Worm (Caenorhabditis elegans) whole organism, L4 larva: Measurements from ENCODE around the gene sec-6.

Experiments
- F26F4.8 ChIP-seq: fragments of 200-800 bp; sonication (Bioruptor generic); conservative IDR thresholded peaks from 2 replicates; pipeline ENCODE4 v1.3.6; 2022; ENCODE audit warnings: missing genetic modification characterization, missing compliant biosample characterization
- F37D6.2 ChIP-seq: sonication (generic microtip); optimal IDR thresholded peaks from 2 replicates; lab custom pipeline; 2016; ENCODE audit warnings: mild to moderate bottlenecking, missing genetic modification characterization, missing compliant biosample characterization
- Y48G9A.11 ChIP-seq: fragments of 200-800 bp; sonication (Bioruptor generic); IDR thresholded peaks from 2 replicates; pipeline ENCODE4 v1.3.6; 2022; ENCODE audit warnings: missing genetic modification reagents, missing genetic modification characterization, missing compliant biosample characterization
- ZK337.2 ChIP-seq: fragments of 200-800 bp; sonication (Bioruptor generic); IDR thresholded peaks from 2 replicates; pipeline ENCODE4 v1.3.6; 2022; ENCODE audit warnings: missing genetic modification reagents, missing genetic modification characterization, missing compliant biosample characterization
- aha-1 ChIP-seq: fragments of 150-350 bp; peaks from one replicate; lab custom pipeline; 2014; ENCODE audit warnings: missing biosample characterization, missing genetic modification characterization
- arid-1 ChIP-seq: fragments of 200-800 bp; sonication (Bioruptor generic); conservative IDR thresholded peaks from 2 replicates; pipeline ENCODE4 v1.3.6; 2022; ENCODE audit warnings: missing genetic modification reagents, missing genetic modification characterization, missing compliant biosample characterization
- attf-4 ChIP-seq: sonication (generic microtip); optimal IDR thresholded peaks from 3 replicates; lab custom pipeline; 2017; ENCODE audit warnings: missing biosample characterization, missing genetic modification characterization
- ceh-62 ChIP-seq: sonication (generic microtip); optimal IDR thresholded peaks from 2 replicates; lab custom pipeline; 2017; ENCODE audit warnings: missing biosample characterization, missing genetic modification characterization
- ces-1 ChIP-seq: fragments of 150-350 bp; sonication (generic microtip); optimal IDR thresholded peaks from 4 replicates; lab custom pipeline; 2014; ENCODE audit warnings: missing biosample characterization, missing genetic modification reagents, missing genetic modification characterization
- daf-16 ChIP-seq, 3 experiments: sonication (generic microtip); optimal IDR thresholded peaks; 2 replicates each; lab custom pipeline; 2016 to 2017; ENCODE audit warnings: missing genetic modification characterization in 3 of 3, missing genetic modification reagents in 3 of 3, mild to moderate bottlenecking in 2 of 3, missing compliant biosample characterization in 2 of 3, missing biosample characterization in 1 of 3, moderate library complexity in 1 of 3
- dmd-9 ChIP-seq: fragments of 200-800 bp; sonication (Bioruptor generic); IDR thresholded peaks from 2 replicates; pipeline ENCODE4 v1.3.6; 2022; ENCODE audit warnings: missing genetic modification reagents, missing genetic modification characterization, missing compliant biosample characterization
- egl-27 ChIP-seq: sonication (generic microtip); optimal IDR thresholded peaks from 3 replicates; lab custom pipeline; 2017; ENCODE audit warnings: missing biosample characterization, missing genetic modification reagents, missing genetic modification characterization
- fkh-10 ChIP-seq: fragments of 150-350 bp; optimal IDR thresholded peaks from 2 replicates; lab custom pipeline; 2014; ENCODE audit warnings: missing biosample characterization, missing genetic modification reagents, missing genetic modification characterization
- fos-1 ChIP-seq: fragments of 150-350 bp; optimal IDR thresholded peaks from 2 replicates; lab custom pipeline; 2014; ENCODE audit warnings: missing biosample characterization, missing genetic modification characterization
- hlh-30 ChIP-seq: sonication (generic microtip); optimal IDR thresholded peaks from 2 replicates; lab custom pipeline; 2017; ENCODE audit warnings: antibody characterized with exemption, mild to moderate bottlenecking, missing genetic modification characterization, missing compliant biosample characterization; ENCODE audit not compliant: insufficient read depth
- hmg-1.1 ChIP-seq: fragments of 200-800 bp; sonication (Bioruptor generic); IDR thresholded peaks from 2 replicates; pipeline ENCODE4 v1.3.6; 2022; ENCODE audit warnings: missing genetic modification reagents, missing genetic modification characterization, missing compliant biosample characterization
- jun-1 ChIP-seq: fragments of 150-350 bp; optimal IDR thresholded peaks from 2 replicates; lab custom pipeline; 2014; ENCODE audit warnings: missing biosample characterization, missing genetic modification reagents, missing genetic modification characterization
- lim-7 ChIP-seq: fragments of 200-800 bp; sonication (Bioruptor generic); IDR thresholded peaks from 2 replicates; pipeline ENCODE4 v1.3.6; 2022; ENCODE audit warnings: missing genetic modification characterization, missing compliant biosample characterization
- lin-15B ChIP-seq: fragments of 150-350 bp; sonication (generic microtip); optimal IDR thresholded peaks from 3 replicates; lab custom pipeline; 2014; ENCODE audit warnings: missing biosample characterization, missing genetic modification characterization
- lin-38 ChIP-seq: fragments of 200-800 bp; sonication (Bioruptor generic); IDR thresholded peaks from 2 replicates; pipeline ENCODE4 v1.3.6; 2022; ENCODE audit warnings: missing genetic modification reagents, missing genetic modification characterization, missing compliant biosample characterization
- lir-3 ChIP-seq: sonication (generic microtip); optimal IDR thresholded peaks from 2 replicates; lab custom pipeline; 2016; ENCODE audit warnings: mild to moderate bottlenecking, missing genetic modification characterization, missing compliant biosample characterization
- madf-5 ChIP-seq, 2 experiments: fragments of 200-800 bp; sonication (Bioruptor generic); IDR thresholded peaks; 2 replicates each; pipeline ENCODE4 v1.3.6; 2022; ENCODE audit warnings: missing compliant biosample characterization in 2 of 2, missing genetic modification characterization in 2 of 2
- mdl-1 ChIP-seq, 2 experiments: fragments of 150-350 bp in 1 of 2; sonication (generic microtip) in 1 of 2; optimal IDR thresholded peaks; 2 replicates each; lab custom pipeline; 2014 to 2017; ENCODE audit warnings: missing biosample characterization in 2 of 2, missing genetic modification characterization in 2 of 2
- mdt-29 ChIP-seq: fragments of 200-800 bp; sonication (Bioruptor generic); IDR thresholded peaks from 2 replicates; pipeline ENCODE4 v1.3.6; 2022; ENCODE audit warnings: missing genetic modification reagents, missing genetic modification characterization, missing compliant biosample characterization
- mep-1 ChIP-seq: fragments of 150-350 bp; sonication (generic microtip); optimal IDR thresholded peaks from 3 replicates; lab custom pipeline; 2014; ENCODE audit warnings: missing biosample characterization, missing genetic modification characterization
- mxl-3 ChIP-seq: fragments of 200-800 bp; sonication (Bioruptor generic); optimal IDR thresholded peaks from 2 replicates; lab custom pipeline; 2018; ENCODE audit warnings: mild to moderate bottlenecking, missing genetic modification characterization, missing compliant biosample characterization
- nhr-111 ChIP-seq: fragments of 200-800 bp; sonication (Bioruptor generic); optimal IDR thresholded peaks from 2 replicates; lab custom pipeline; 2018; ENCODE audit warnings: mild to moderate bottlenecking, missing genetic modification characterization, missing compliant biosample characterization
- nhr-237 ChIP-seq: sonication (generic microtip); optimal IDR thresholded peaks from 2 replicates; lab custom pipeline; 2017; ENCODE audit warnings: missing biosample characterization, missing genetic modification characterization
- nhr-25 ChIP-seq: sonication (generic microtip); optimal IDR thresholded peaks from 2 replicates; lab custom pipeline; 2017; ENCODE audit warnings: missing genetic modification characterization, mild to moderate bottlenecking, missing compliant biosample characterization, antibody characterized with exemption, moderate library complexity, borderline replicate concordance; ENCODE audit not compliant: insufficient read depth
- nhr-28 ChIP-seq: fragments of 150-350 bp; optimal IDR thresholded peaks from 2 replicates; lab custom pipeline; 2014; ENCODE audit warnings: missing biosample characterization, missing genetic modification characterization
- nhr-41 ChIP-seq: fragments of 200-800 bp; sonication (Bioruptor generic); IDR thresholded peaks from 2 replicates; pipeline ENCODE4 v1.3.6; 2022; ENCODE audit warnings: missing genetic modification reagents, missing genetic modification characterization, missing compliant biosample characterization
- nhr-76 ChIP-seq: fragments of 150-350 bp; optimal IDR thresholded peaks from 2 replicates; lab custom pipeline; 2014; ENCODE audit warnings: missing biosample characterization, missing genetic modification characterization
- pha-4 ChIP-seq, 2 experiments: fragments of 150-350 bp in 1 of 2; fragments of 200-800 bp in 1 of 2; sonication (Bioruptor generic) in 1 of 2; IDR thresholded peaks in 1 of 2; optimal IDR thresholded peaks in 1 of 2; 2 replicates each; pipeline versions ENCODE4 v1.3.6 to Lab custom; 2014 to 2022; ENCODE audit warnings: missing genetic modification characterization in 2 of 2, missing genetic modification reagents in 2 of 2, missing biosample characterization in 1 of 2, missing compliant biosample characterization in 1 of 2
- php-3 ChIP-seq: fragments of 200-800 bp; sonication (Bioruptor generic); IDR thresholded peaks from 2 replicates; pipeline ENCODE4 v1.3.6; 2022; ENCODE audit warnings: missing genetic modification reagents, missing genetic modification characterization, missing compliant biosample characterization
- pqm-1 ChIP-seq: sonication (generic microtip); optimal IDR thresholded peaks from 2 replicates; lab custom pipeline; 2017; ENCODE audit warnings: missing biosample characterization, missing genetic modification characterization
- set-16 ChIP-seq: fragments of 200-800 bp; sonication (Bioruptor generic); IDR thresholded peaks from 2 replicates; pipeline ENCODE4 v1.3.6; 2022; ENCODE audit warnings: missing genetic modification reagents, missing genetic modification characterization, missing compliant biosample characterization
- spr-1 ChIP-seq: sonication (generic microtip); optimal IDR thresholded peaks from 2 replicates; lab custom pipeline; 2016; ENCODE audit warnings: mild to moderate bottlenecking, missing genetic modification characterization, missing compliant biosample characterization
- spr-3 ChIP-seq: fragments of 200-800 bp; sonication (Bioruptor generic); optimal IDR thresholded peaks from 2 replicates; lab custom pipeline; 2018; ENCODE audit warnings: mild to moderate bottlenecking, missing genetic modification characterization, missing compliant biosample characterization
- tra-1 ChIP-seq: fragments of 200-800 bp; sonication (Bioruptor generic); IDR thresholded peaks from 2 replicates; pipeline ENCODE4 v1.3.6; 2022; ENCODE audit warnings: missing genetic modification reagents, missing genetic modification characterization, missing compliant biosample characterization
- unc-39 ChIP-seq: sonication (generic microtip); optimal IDR thresholded peaks from 2 replicates; lab custom pipeline; 2017; ENCODE audit warnings: missing biosample characterization, missing genetic modification characterization
- unc-62 ChIP-seq, 3 experiments: fragments of 150-350 bp in 1 of 3; sonication (generic microtip); optimal IDR thresholded peaks in 2 of 3; peaks in 1 of 3; 1 replicate in 1 of 3; 2 replicates in 2 of 3; lab custom pipeline; 2014 to 2017; ENCODE audit warnings: missing biosample characterization in 3 of 3, missing genetic modification characterization in 3 of 3, missing genetic modification reagents in 3 of 3, missing genotype in 1 of 3
- vab-7 ChIP-seq: fragments of 200-800 bp; sonication (Bioruptor generic); IDR thresholded peaks from 2 replicates; pipeline ENCODE4 v1.3.6; 2022; ENCODE audit warnings: missing genetic modification reagents, missing genetic modification characterization, missing compliant biosample characterization
- zag-1 ChIP-seq: fragments of 150-350 bp; optimal IDR thresholded peaks from 2 replicates; lab custom pipeline; 2014; ENCODE audit warnings: missing biosample characterization, missing genetic modification characterization
- zfp-2 ChIP-seq: sonication (generic microtip); optimal IDR thresholded peaks from 2 replicates; lab custom pipeline; 2016; ENCODE audit warnings: mild to moderate bottlenecking, missing genetic modification characterization, missing compliant biosample characterization
- zfp-3 ChIP-seq: fragments of 200-800 bp; sonication (Bioruptor generic); conservative IDR thresholded peaks from 2 replicates; pipeline ENCODE4 v1.3.6; 2022; ENCODE audit warnings: missing genetic modification reagents, missing genetic modification characterization, missing compliant biosample characterization
- ztf-11 ChIP-seq: fragments of 150-350 bp; optimal IDR thresholded peaks from 2 replicates; lab custom pipeline; 2014; ENCODE audit warnings: missing biosample characterization, missing genetic modification characterization
- ztf-7 ChIP-seq: fragments of 150-350 bp; optimal IDR thresholded peaks from 2 replicates; lab custom pipeline; 2014; ENCODE audit warnings: missing biosample characterization, missing genetic modification characterization

Gene sec-6

DNA sequence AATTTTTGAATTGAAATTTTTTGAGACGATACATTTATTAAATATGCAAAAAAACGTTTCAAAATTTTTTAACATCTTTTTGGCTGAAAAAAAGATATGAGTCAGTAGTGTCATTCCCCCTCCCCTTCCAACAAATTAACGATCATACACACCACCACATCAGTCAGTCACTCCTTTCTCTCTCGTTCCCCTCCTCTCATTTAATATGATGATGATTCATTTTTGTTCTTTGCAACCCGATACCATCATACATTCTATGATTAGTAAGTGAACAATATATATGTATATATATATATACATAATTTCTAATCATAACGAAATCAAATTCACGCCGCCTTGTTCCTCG, 21.9 kb upstream of the sec-6 start:
- TF ChIP-seq unc-62 (GFP tag; optimal IDR thresholded peaks at IDR 0.05 in 1 of 2; lab: Kevin White, UChicago): peak in 1 of 2 experiments; percentile 50
- TF ChIP-seq unc-62 (tag; optimal IDR thresholded peaks at IDR 0.05; lab: Kevin White, UChicago): no peak
- TF ChIP-seq arid-1 (GFP tag; lab: Robert Waterston, UW): no peak
- no peak for TF ChIP-seq mdt-29 (GFP tag; lab: Robert Waterston, UW)
- no peak for TF ChIP-seq nhr-111 (GFP tag; lab: Kevin White, UChicago)
- no peak for TF ChIP-seq Y48G9A.11 (GFP tag; lab: Robert Waterston, UW)
- TF ChIP-seq aha-1: no peak
- TF ChIP-seq ztf-11 (tag; lab: Kevin White, UChicago): no peak
- no peak for TF ChIP-seq ztf-7 (tag; lab: Kevin White, UChicago)
- no peak for TF ChIP-seq F37D6.2 (tag; lab: Kevin White, UChicago)
- TF ChIP-seq fkh-10 (GFP tag; lab: Kevin White, UChicago): no peak
- TF ChIP-seq nhr-76 (tag; lab: Kevin White, UChicago): no peak
- no peak for TF ChIP-seq hlh-30 (tag; lab: Kevin White, UChicago)
- no peak for TF ChIP-seq spr-3 (GFP tag; lab: Kevin White, UChicago)
- TF ChIP-seq daf-16 (GFP tag; optimal IDR thresholded peaks at IDR 0.05; lab: Kevin White, UChicago): no peak
- peak; percentile 15 for TF ChIP-seq daf-16 (tag; optimal IDR thresholded peaks at IDR 0.05; lab: Kevin White, UChicago)
- TF ChIP-seq ceh-62 (tag; lab: Kevin White, UChicago): no peak
- TF ChIP-seq attf-4 (tag; lab: Kevin White, UChicago): no peak
- TF ChIP-seq mxl-3 (GFP tag; lab: Kevin White, UChicago): no peak
- peak; percentile 19 for TF ChIP-seq mep-1 (tag; lab: Kevin White, UChicago)
- no peak for TF ChIP-seq php-3 (GFP tag; lab: Robert Waterston, UW)
- no peak for TF ChIP-seq pqm-1 (tag; lab: Kevin White, UChicago)
- TF ChIP-seq zfp-3 (GFP tag; lab: Robert Waterston, UW): no peak
- no peak for TF ChIP-seq hmg-1.1 (GFP tag; lab: Robert Waterston, UW)
- no peak for TF ChIP-seq set-16
- TF ChIP-seq nhr-28 (tag; lab: Kevin White, UChicago): peak; percentile 13
- no peak for TF ChIP-seq F26F4.8 (GFP tag; lab: Robert Waterston, UW)
- no peak for TF ChIP-seq ces-1 (GFP tag; lab: Kevin White, UChicago)
- TF ChIP-seq madf-5 (GFP tag; IDR thresholded peaks at IDR 0.05; lab: Robert Waterston, UW): no peak
- no peak for TF ChIP-seq nhr-41 (GFP tag; lab: Robert Waterston, UW)
- no peak for TF ChIP-seq ZK337.2 (GFP tag; lab: Robert Waterston, UW)
- TF ChIP-seq nhr-25 (tag; lab: Kevin White, UChicago): no peak
- no peak for TF ChIP-seq zag-1 (tag; lab: Kevin White, UChicago)
- TF ChIP-seq jun-1 (tag; lab: Kevin White, UChicago): no peak

ce11 chrII:5338301-5338700, 21.1 kb upstream of the sec-6 start:
- TF ChIP-seq lin-15B (tag; lab: Kevin White, UChicago): no peak
- TF ChIP-seq arid-1 (GFP tag; lab: Robert Waterston, UW): no peak
- no peak for TF ChIP-seq unc-39 (tag; lab: Kevin White, UChicago)
- peak in 1 of 2 experiments; percentile 51 for TF ChIP-seq mdl-1 (tag; optimal IDR thresholded peaks at IDR 0.05; lab: Kevin White, UChicago)
- TF ChIP-seq tra-1 (GFP tag; lab: Robert Waterston, UW): 0 out of 2 replicates have a peak, but pooled peaks have one; percentile 20
- no peak for TF ChIP-seq zfp-2 (tag; lab: Kevin White, UChicago)
- TF ChIP-seq lir-3 (tag; lab: Kevin White, UChicago): no peak
- TF ChIP-seq vab-7: no peak
- no peak; the same call in 1 of the 2 replicates for TF ChIP-seq php-3 (GFP tag; lab: Robert Waterston, UW)
- no peak for TF ChIP-seq fkh-10 (GFP tag; lab: Kevin White, UChicago)
- TF ChIP-seq spr-1 (tag; lab: Kevin White, UChicago): no peak
- TF ChIP-seq jun-1 (tag; lab: Kevin White, UChicago): peak; percentile 20
- TF ChIP-seq hlh-30 (tag; lab: Kevin White, UChicago): peak; percentile 83
- no peak for TF ChIP-seq egl-27 (tag; lab: Kevin White, UChicago)
- no peak for TF ChIP-seq spr-3 (GFP tag; lab: Kevin White, UChicago)
- peak; percentile 34 for TF ChIP-seq nhr-28 (tag; lab: Kevin White, UChicago)
- TF ChIP-seq lin-38 (GFP tag; lab: Robert Waterston, UW): peak; percentile 8; the same call in 1 of the 2 replicates
- TF ChIP-seq F26F4.8 (GFP tag; lab: Robert Waterston, UW): no peak
- no peak for TF ChIP-seq nhr-25 (tag; lab: Kevin White, UChicago)
- TF ChIP-seq lim-7 (GFP tag; lab: Robert Waterston, UW): no peak
- no peak for TF ChIP-seq pha-4 (GFP tag; IDR thresholded peaks at IDR 0.05; lab: Robert Waterston, UW)
- TF ChIP-seq pha-4 (tag; optimal IDR thresholded peaks at IDR 0.05; lab: Kevin White, UChicago): peak; percentile 92
- no peak for TF ChIP-seq dmd-9 (GFP tag; lab: Robert Waterston, UW)
- TF ChIP-seq fos-1: no peak
- no peak for TF ChIP-seq nhr-237 (tag; lab: Kevin White, UChicago)
- TF ChIP-seq ztf-11 (tag; lab: Kevin White, UChicago): no peak
